Fruit fly (Drosophila melanogaster) whole organism, embryonic: Measurements from ENCODE around the gene CG14331.

Experiments used
- Atf6 ChIP-seq: fragments of 200-800 bp; sonication (Bioruptor generic); IDR thresholded peaks from 2 replicates; pipeline ENCODE4 v1.3.6; 2022; ENCODE audit warnings: missing biosample characterization, missing genetic modification characterization
- Awh ChIP-seq: fragments of 200-800 bp; sonication (Bioruptor generic); IDR thresholded peaks from 2 replicates; pipeline ENCODE4, ENCODE4 v1.3.6; 2022; ENCODE audit warnings: missing biosample characterization, missing genetic modification characterization
- BEAF-32 ChIP-seq: fragments of 200-800 bp; sonication (Bioruptor generic); optimal IDR thresholded peaks from 3 replicates; lab custom pipeline; 2017; ENCODE audit warnings: missing biosample characterization, missing genetic modification characterization, mild to moderate bottlenecking, moderate library complexity, missing genetic modification reagents
- CG12236 ChIP-seq: fragments of 200-800 bp; sonication (Bioruptor generic); optimal IDR thresholded peaks from 2 replicates; lab custom pipeline; 2016; ENCODE audit warnings: missing biosample characterization, missing genetic modification characterization
- CG12744 ChIP-seq: fragments of 200-800 bp; sonication (Bioruptor generic); optimal IDR thresholded peaks from 2 replicates; lab custom pipeline; 2016; ENCODE audit warnings: missing biosample characterization, missing genetic modification characterization
- CG13287 ChIP-seq: fragments of 200-800 bp; sonication (Bioruptor generic); IDR thresholded peaks from 2 replicates; pipeline ENCODE4 v1.3.6; 2022; ENCODE audit warnings: missing biosample characterization, missing genetic modification characterization; ENCODE audit not compliant: partially characterized antibody
- CG13624 ChIP-seq: fragments of 200-800 bp; sonication (Bioruptor generic); optimal IDR thresholded peaks from 2 replicates; lab custom pipeline; 2016; ENCODE audit warnings: missing biosample characterization, missing genetic modification characterization
- CG17186 ChIP-seq: fragments of 200-800 bp; sonication (Bioruptor generic); optimal IDR thresholded peaks from 3 replicates; lab custom pipeline; 2017; ENCODE audit warnings: missing biosample characterization, missing genetic modification reagents, missing genetic modification characterization
- CG17385 ChIP-seq: fragments of 200-800 bp; sonication (Bioruptor generic); optimal IDR thresholded peaks from 3 replicates; lab custom pipeline; 2018; ENCODE audit warnings: missing biosample characterization, mild to moderate bottlenecking, missing genetic modification characterization
- CG18599 ChIP-seq: fragments of 200-800 bp; sonication (Bioruptor generic); optimal IDR thresholded peaks from 3 replicates; lab custom pipeline; 2017; ENCODE audit warnings: missing biosample characterization, missing genetic modification characterization, mild to moderate bottlenecking, moderate library complexity, missing genetic modification reagents
- CG2678 ChIP-seq: fragments of 200-800 bp; sonication (Bioruptor generic); optimal IDR thresholded peaks from 3 replicates; lab custom pipeline; 2019; ENCODE audit warnings: missing biosample characterization, mild to moderate bottlenecking, missing genetic modification characterization, moderate library complexity
- CG3163 ChIP-seq: fragments of 200-800 bp; sonication (Bioruptor generic); optimal IDR thresholded peaks from 3 replicates; lab custom pipeline; 2016; ENCODE audit warnings: missing biosample characterization, missing genetic modification characterization
- CG34422 ChIP-seq: fragments of 200-800 bp; sonication (Bioruptor generic); IDR thresholded peaks from 3 replicates; pipeline ENCODE4 v1.3.6; 2022; ENCODE audit warnings: missing biosample characterization, missing genetic modification characterization
- CG3847 ChIP-seq: fragments of 200-800 bp; sonication (Bioruptor generic); IDR thresholded peaks from 2 replicates; pipeline ENCODE4 v1.3.6; 2022; ENCODE audit warnings: missing biosample characterization, missing genetic modification characterization
- CG4707 ChIP-seq: fragments of 200-800 bp; sonication (Bioruptor generic); optimal IDR thresholded peaks from 2 replicates; lab custom pipeline; 2018; ENCODE audit warnings: missing biosample characterization, mild to moderate bottlenecking, missing genetic modification characterization, moderate library complexity
- CG6689 ChIP-seq: fragments of 200-800 bp; sonication (Bioruptor generic); IDR thresholded peaks from 2 replicates; pipeline ENCODE4 v1.3.6; 2022; ENCODE audit warnings: missing biosample characterization, missing genetic modification characterization
- CG7357 ChIP-seq: fragments of 200-800 bp; sonication (Bioruptor generic); IDR thresholded peaks from 3 replicates; pipeline ENCODE4 v1.3.6; 2022; ENCODE audit warnings: missing biosample characterization, missing genetic modification characterization
- CG7786 ChIP-seq: fragments of 200-800 bp; sonication (Bioruptor generic); optimal IDR thresholded peaks from 2 replicates; lab custom pipeline; 2016; ENCODE audit warnings: missing biosample characterization, missing genetic modification characterization
- CG9817 ChIP-seq: fragments of 200-800 bp; sonication (Bioruptor generic); optimal IDR thresholded peaks from 2 replicates; lab custom pipeline; 2018; ENCODE audit warnings: missing biosample characterization, mild to moderate bottlenecking, missing genetic modification characterization, moderate library complexity
- CG9932 ChIP-seq: fragments of 200-800 bp; sonication (Bioruptor generic); IDR thresholded peaks from 2 replicates; pipeline ENCODE4 v1.3.6; 2022; ENCODE audit warnings: missing biosample characterization, missing genetic modification characterization
- Deaf1 ChIP-seq: fragments of 200-800 bp; optimal IDR thresholded peaks from 3 replicates; lab custom pipeline; 2019; ENCODE audit warnings: missing biosample characterization, mild to moderate bottlenecking, missing genetic modification characterization, moderate library complexity
- Dip2 ChIP-seq: fragments of 200-800 bp; sonication (Bioruptor generic); IDR thresholded peaks from 2 replicates; pipeline ENCODE4 v1.3.6; 2022; ENCODE audit warnings: missing biosample characterization, missing genetic modification characterization
- Doc2 ChIP-seq: fragments of 200-800 bp; sonication (Bioruptor generic); IDR thresholded peaks from 2 replicates; pipeline ENCODE4 v1.3.6; 2022; ENCODE audit warnings: missing biosample characterization, missing genetic modification characterization
- ERR ChIP-seq: fragments of 200-800 bp; sonication (Bioruptor generic); optimal IDR thresholded peaks from 2 replicates; lab custom pipeline; 2016; ENCODE audit warnings: missing biosample characterization, missing genetic modification characterization
- HLHmδ ChIP-seq: fragments of 200-800 bp; sonication (Bioruptor generic); optimal IDR thresholded peaks from 2 replicates; lab custom pipeline; 2018; ENCODE audit warnings: missing biosample characterization, mild to moderate bottlenecking, missing genetic modification characterization, moderate library complexity
- Hr3 ChIP-seq: fragments of 200-800 bp; sonication (Bioruptor generic); optimal IDR thresholded peaks from 3 replicates; lab custom pipeline; 2016; ENCODE audit warnings: missing biosample characterization, missing genetic modification characterization
- Lpt ChIP-seq: fragments of >200 bp; optimal IDR thresholded peaks from 2 replicates; lab custom pipeline; 2018; ENCODE audit warnings: missing biosample characterization, missing genetic modification characterization
- MBD-R2 ChIP-seq: fragments of 200-800 bp; sonication (Bioruptor generic); IDR thresholded peaks from 2 replicates; pipeline ENCODE4 v1.3.6; 2022; ENCODE audit warnings: missing biosample characterization, missing genetic modification characterization
- Mes4 ChIP-seq: fragments of 200-800 bp; sonication (Bioruptor generic); optimal IDR thresholded peaks from 2 replicates; lab custom pipeline; 2016; ENCODE audit warnings: missing biosample characterization, missing genetic modification characterization
- Rx ChIP-seq: fragments of 200-800 bp; sonication (Bioruptor generic); IDR thresholded peaks from 2 replicates; pipeline ENCODE4 v1.3.6; 2022; ENCODE audit warnings: missing biosample characterization, missing genetic modification characterization
- Sin3A ChIP-seq: fragments of >200 bp; optimal IDR thresholded peaks from 2 replicates; lab custom pipeline; 2018
- Sox100B ChIP-seq: fragments of 200-800 bp; sonication (Bioruptor generic); optimal IDR thresholded peaks from 3 replicates; lab custom pipeline; 2018; ENCODE audit warnings: missing biosample characterization, mild to moderate bottlenecking, missing genetic modification characterization
- Sox102F ChIP-seq: fragments of 200-800 bp; sonication (Bioruptor generic); optimal IDR thresholded peaks from 2 replicates; lab custom pipeline; 2018; ENCODE audit warnings: missing biosample characterization, mild to moderate bottlenecking, missing genetic modification characterization, moderate library complexity
- Sry-δ ChIP-seq: fragments of 200-800 bp; sonication (Bioruptor generic); optimal IDR thresholded peaks from 2 replicates; lab custom pipeline; 2016; ENCODE audit warnings: missing biosample characterization, missing genetic modification characterization
- Vsx1 ChIP-seq: fragments of 200-800 bp; sonication (Bioruptor generic); optimal IDR thresholded peaks from 2 replicates; lab custom pipeline; 2017; ENCODE audit warnings: missing biosample characterization, mild to moderate bottlenecking, missing genetic modification characterization, missing genetic modification reagents
- amos ChIP-seq: fragments of 200-800 bp; sonication (Bioruptor generic); IDR thresholded peaks from 2 replicates; pipeline ENCODE4 v1.3.6; 2022; ENCODE audit warnings: missing biosample characterization, missing genetic modification characterization; ENCODE audit not compliant: partially characterized antibody
- az2 ChIP-seq: fragments of 200-800 bp; sonication (Bioruptor generic); optimal IDR thresholded peaks from 3 replicates; lab custom pipeline; 2016; ENCODE audit warnings: missing biosample characterization, missing genetic modification characterization
- da ChIP-seq: fragments of 200-800 bp; sonication (Bioruptor generic); optimal IDR thresholded peaks from 2 replicates; lab custom pipeline; 2016; ENCODE audit warnings: missing biosample characterization, missing genetic modification characterization
- fu2 ChIP-seq: fragments of 200-800 bp; sonication (Bioruptor generic); optimal IDR thresholded peaks from 2 replicates; lab custom pipeline; 2016; ENCODE audit warnings: missing biosample characterization, missing genetic modification characterization
- grn ChIP-seq: fragments of 200-800 bp; sonication (Bioruptor generic); optimal IDR thresholded peaks from 3 replicates; lab custom pipeline; 2017; ENCODE audit warnings: missing biosample characterization, missing genetic modification characterization
- hbn ChIP-seq: fragments of 200-800 bp; sonication (Bioruptor generic); IDR thresholded peaks from 2 replicates; pipeline ENCODE4 v1.3.6; 2022; ENCODE audit warnings: missing biosample characterization, missing genetic modification characterization; ENCODE audit not compliant: partially characterized antibody
- insv ChIP-seq, 2 experiments: fragments of 200-800 bp; sonication (Bioruptor generic); optimal IDR thresholded peaks; 3 replicates each; lab custom pipeline; 2016 to 2018; ENCODE audit warnings: missing biosample characterization in 2 of 2, missing genetic modification characterization in 2 of 2
- pho ChIP-seq: fragments of 200-800 bp; sonication (Bioruptor generic); optimal IDR thresholded peaks from 2 replicates; lab custom pipeline; 2016; ENCODE audit warnings: missing biosample characterization, missing genetic modification characterization
- sd ChIP-seq: fragments of 200-800 bp; sonication (Bioruptor generic); optimal IDR thresholded peaks from 3 replicates; lab custom pipeline; 2018; ENCODE audit warnings: missing biosample characterization, mild to moderate bottlenecking, missing genetic modification characterization, moderate library complexity
- sens ChIP-seq: fragments of 200-800 bp; sonication (Bioruptor generic); peaks from one replicate; lab custom pipeline; 2016; ENCODE audit warnings: missing biosample characterization, missing genetic modification characterization
- slbo ChIP-seq: fragments of 200-800 bp; sonication (Bioruptor generic); IDR thresholded peaks from 2 replicates; pipeline ENCODE4 v1.3.6; 2022; ENCODE audit warnings: missing biosample characterization, missing genetic modification characterization
- sna ChIP-seq: fragments of 200-800 bp; sonication (Bioruptor generic); IDR thresholded peaks from 2 replicates; pipeline ENCODE4 v1.3.6; 2022; ENCODE audit warnings: missing biosample characterization, missing genetic modification characterization; ENCODE audit not compliant: partially characterized antibody
- sr ChIP-seq: fragments of 200-800 bp; sonication (Bioruptor generic); IDR thresholded peaks from 3 replicates; pipeline ENCODE4 v1.3.6; 2022; ENCODE audit warnings: missing biosample characterization, missing genetic modification characterization
- tna ChIP-seq: fragments of 200-800 bp; sonication (Bioruptor generic); IDR thresholded peaks from 2 replicates; pipeline ENCODE4 v1.3.6; 2022; ENCODE audit warnings: missing biosample characterization, missing genetic modification characterization; ENCODE audit not compliant: partially characterized antibody
- unc-4 ChIP-seq: fragments of 200-800 bp; sonication (Bioruptor generic); IDR thresholded peaks from 2 replicates; pipeline ENCODE4 v1.3.6; 2022; ENCODE audit warnings: missing biosample characterization, missing genetic modification characterization; ENCODE audit not compliant: partially characterized antibody
- yki ChIP-seq: fragments of >200 bp; optimal IDR thresholded peaks from 3 replicates; lab custom pipeline; 2018

CG14331 gene

dm6 chr3R:17401289-17401752 is 39.2 kb downstream of the CG14331 start:
- TF ChIP-seq CG13287 (GFP tag; lab: Robert Waterston, UW) (peak; percentile 86), CG6689 (GFP tag; lab: Robert Waterston, UW) (no peak), CG13624 (GFP tag; lab: Kevin White, UChicago) (peak; percentile 39), CG34422 (0 out of 3 replicates have a peak, but pooled peaks have one; percentile 32), CG12744 (GFP tag; lab: Kevin White, UChicago) (peak; percentile 14), fu2 (peak; percentile 67), Sox100B (peak; percentile 17), sens (GFP tag; lab: Kevin White, UChicago) (peak; percentile 89), yki (no peak), sd (tag; lab: Kevin White, UChicago) (peak; percentile 24), hbn (peak; percentile 72; the same call in 1 of the 2 replicates), Mes4 (peak; percentile 27), az2 (GFP tag; lab: Kevin White, UChicago) (peak; percentile 50), BEAF-32 (GFP tag; lab: Kevin White, UChicago) (peak; percentile 90), HLHmδ (GFP tag; lab: Kevin White, UChicago) (no peak), insv (GFP tag; optimal IDR thresholded peaks at IDR 0.05; lab: Kevin White, UChicago) (no peak), Vsx1 (GFP tag; lab: Kevin White, UChicago) (no peak), Hr3 (GFP tag; lab: Kevin White, UChicago) (peak; percentile 53), Doc2 (GFP tag; lab: Robert Waterston, UW) (no peak), Sin3A (lab: Kevin White, UChicago) (no peak), Lpt (GFP tag; lab: Kevin White, UChicago) (no peak), sna (GFP tag; lab: Robert Waterston, UW) (peak; percentile 63; the same call in 1 of the 2 replicates), slbo (GFP tag; lab: Robert Waterston, UW) (peak; percentile 67), CG4707 (GFP tag; lab: Kevin White, UChicago) (no peak), CG7357 (GFP tag; lab: Robert Waterston, UW) (peak; percentile 94), CG3163 (peak; percentile 36), unc-4 (GFP tag; lab: Robert Waterston, UW) (peak; percentile 78), pho (peak; percentile 71), CG2678 (tag; lab: Kevin White, UChicago) (peak; percentile 59), MBD-R2 (peak; percentile 65), Sox102F (peak; percentile 62), grn (GFP tag; lab: Kevin White, UChicago) (peak; percentile 76), tna (GFP tag; lab: Robert Waterston, UW) (peak; percentile 77), CG7786 (GFP tag; lab: Kevin White, UChicago) (peak; percentile 54), Awh (GFP tag; lab: Robert Waterston, UW) (no peak), sr (GFP tag; lab: Robert Waterston, UW) (no peak), CG17186 (GFP tag; lab: Kevin White, UChicago) (peak; percentile 21), amos (GFP tag; lab: Robert Waterston, UW) (peak; percentile 89), Sry-δ (peak; percentile 91), CG3847 (peak; percentile 40), CG9817 (tag; lab: Kevin White, UChicago) (peak; percentile 54), ERR (GFP tag; lab: Kevin White, UChicago) (peak; percentile 15), da (GFP tag; lab: Kevin White, UChicago) (no peak), Atf6 (GFP tag; lab: Robert Waterston, UW) (peak; percentile 22; the same call in 1 of the 2 replicates), Deaf1 (tag; lab: Kevin White, UChicago) (peak; percentile 2), CG18599 (GFP tag; lab: Kevin White, UChicago) (peak; percentile 59), CG9932 (peak; percentile 78), CG12236 (GFP tag; lab: Kevin White, UChicago) (peak; percentile 8), Rx (no peak), CG17385 (GFP tag; lab: Kevin White, UChicago) (peak; percentile 60), Dip2 (no peak)
